Fruit fly (Drosophila melanogaster): ENCODE data around the gene CG13310.

The CG13310 gene

dm6 chr3L:8841757-8842156 is 41.4 kb upstream of the CG13310 start (continued):
- peak; percentile 41 for TF ChIP-seq CG8089 (GFP tag; optimal IDR thresholded peaks at IDR 0.05)
- TF ChIP-seq Rfx (GFP tag; IDR thresholded peaks at IDR 0.05) = peak; percentile 79
- TF ChIP-seq CG11504 (tag; optimal IDR thresholded peaks at IDR 0.05) = peak; percentile 87
- TF ChIP-seq CG30403 (GFP tag; optimal IDR thresholded peaks at IDR 0.05) = peak; percentile 75
- no peak for TF ChIP-seq CG8478 (optimal IDR thresholded peaks at IDR 0.05)
- TF ChIP-seq CG10654 (GFP tag; optimal IDR thresholded peaks at IDR 0.05) = peak; percentile 47
- 0 out of 2 replicates have a peak, but pooled peaks have one; percentile 18 for TF ChIP-seq Ravus (GFP tag; IDR thresholded peaks at IDR 0.05)
- TF ChIP-seq vfl (GFP tag; optimal IDR thresholded peaks at IDR 0.05) = no peak
- TF ChIP-seq CG31224 (GFP tag; IDR thresholded peaks at IDR 0.05) = peak; percentile 67
- no peak for TF ChIP-seq Opbp (GFP tag; IDR thresholded peaks at IDR 0.05; ENCODE audit: partially characterized antibody)
- TF ChIP-seq CG13296 (GFP tag; optimal IDR thresholded peaks at IDR 0.05) = peak; percentile 61
- peak; percentile 63 for TF ChIP-seq ase (GFP tag; IDR thresholded peaks at IDR 0.05)
- no peak for TF ChIP-seq GATAe (GFP tag; conservative IDR thresholded peaks at IDR 0.05)
- peak; percentile 45; the same call in 1 of the 2 replicates for TF ChIP-seq NFAT (GFP tag; IDR thresholded peaks at IDR 0.05)
- peak; percentile 38; the same call in 1 of the 2 replicates for TF ChIP-seq Drgx (GFP tag; IDR thresholded peaks at IDR 0.05)
- peak; percentile 60; the same call in 1 of the 3 replicates for TF ChIP-seq otp (GFP tag; IDR thresholded peaks at IDR 0.05)
- peak; percentile 37 for TF ChIP-seq Lhr (GFP tag; optimal IDR thresholded peaks at IDR 0.05)
- TF ChIP-seq az2 (GFP tag; optimal IDR thresholded peaks at IDR 0.05) = peak; percentile 73
- peak; percentile 51; the same call in 3 of the 4 replicates for TF ChIP-seq Gug (GFP tag; IDR thresholded peaks at IDR 0.05)
- no peak for TF ChIP-seq ham (GFP tag; IDR thresholded peaks at IDR 0.05)
- no peak for TF ChIP-seq CG10565 (GFP tag; optimal IDR thresholded peaks at IDR 0.05)
- no peak for TF ChIP-seq hb (GFP tag; IDR thresholded peaks at IDR 0.05; ENCODE audit: partially characterized antibody)
- TF ChIP-seq CG1529 (GFP tag; optimal IDR thresholded peaks at IDR 0.05) = peak; percentile 46
- no peak for TF ChIP-seq CG8290 (GFP tag; optimal IDR thresholded peaks at IDR 0.05)
- TF ChIP-seq CG8290 (tag; optimal IDR thresholded peaks at IDR 0.05) = peak in 1 of 2 experiments; percentile 68
- peak; percentile 40 for TF ChIP-seq Deaf1 (tag; optimal IDR thresholded peaks at IDR 0.05)
- TF ChIP-seq CG17612 (GFP tag; IDR thresholded peaks at IDR 0.05) = peak; percentile 51; the same call in 1 of the 2 replicates
- peak; percentile 75 for TF ChIP-seq sisA (GFP tag; IDR thresholded peaks at IDR 0.05)
- TF ChIP-seq CG2120 (GFP tag; optimal IDR thresholded peaks at IDR 0.05) = peak; percentile 86
- TF ChIP-seq so (GFP tag; IDR thresholded peaks at IDR 0.05) = peak; percentile 59; the same call in 1 of the 3 replicates
- no peak for TF ChIP-seq cg (GFP tag; optimal IDR thresholded peaks at IDR 0.05)
- peak; percentile 89 for TF ChIP-seq CG18599 (GFP tag; optimal IDR thresholded peaks at IDR 0.05)
- TF ChIP-seq grau (tag; optimal IDR thresholded peaks at IDR 0.05) = peak; percentile 78
- TF ChIP-seq sima (GFP tag; optimal IDR thresholded peaks at IDR 0.05) = no peak
- peak; percentile 6 for TF ChIP-seq pho (GFP tag; optimal IDR thresholded peaks at IDR 0.05)
- no peak for TF ChIP-seq CG30020 (tag; optimal IDR thresholded peaks at IDR 0.05)
- no peak for TF ChIP-seq Hey (tag; optimal IDR thresholded peaks at IDR 0.05)
- peak; percentile 25 for TF ChIP-seq CG18011 (GFP tag; optimal IDR thresholded peaks at IDR 0.05)
- TF ChIP-seq salm (tag; optimal IDR thresholded peaks at IDR 0.05) = peak; percentile 57
- TF ChIP-seq nom (GFP tag; optimal IDR thresholded peaks at IDR 0.05) = no peak
- peak; percentile 33 for TF ChIP-seq Atf3 (GFP tag; optimal IDR thresholded peaks at IDR 0.05)
- peak; percentile 83 for TF ChIP-seq CG14014 (GFP tag; IDR thresholded peaks at IDR 0.05)
- TF ChIP-seq Fer3 (tag; optimal IDR thresholded peaks at IDR 0.05) = peak; percentile 79
- TF ChIP-seq CG6654 (GFP tag; optimal IDR thresholded peaks at IDR 0.05) = peak; percentile 8
- TF ChIP-seq CG9437 (GFP tag; optimal IDR thresholded peaks at IDR 0.05) = peak; percentile 26
- TF ChIP-seq CG4282 (GFP tag; optimal IDR thresholded peaks at IDR 0.05) = no peak
- TF ChIP-seq hth (optimal IDR thresholded peaks at IDR 0.05) = no peak
- peak; percentile 23 for TF ChIP-seq Mes4 (GFP tag; optimal IDR thresholded peaks at IDR 0.05)
- no peak for TF ChIP-seq danr (GFP tag; IDR thresholded peaks at IDR 0.05)
- TF ChIP-seq sug (tag; optimal IDR thresholded peaks at IDR 0.05) = peak; percentile 16
- TF ChIP-seq toy (GFP tag; IDR thresholded peaks at IDR 0.05) = no peak
- TF ChIP-seq croc (GFP tag; conservative IDR thresholded peaks at IDR 0.05) = peak; percentile 67; the same call in 2 of the 3 replicates

Measured in whole organism, embryonic.